Worm (Caenorhabditis elegans) whole organism, mixed stage, embryonic: Measurements from ENCODE around the gene clec-57.

Experiments used
- M03D4.4 ChIP-seq: sonication (generic microtip); optimal IDR thresholded peaks from 2 replicates; lab custom pipeline; 2017; ENCODE audit warnings: mild to moderate bottlenecking, missing genetic modification characterization, missing compliant biosample characterization
- bed-3 ChIP-seq: fragments of 200-800 bp; sonication (Bioruptor generic); optimal IDR thresholded peaks from 3 replicates; lab custom pipeline; 2018; ENCODE audit warnings: mild to moderate bottlenecking, missing genetic modification characterization, moderate library complexity, missing compliant biosample characterization
- blmp-1 ChIP-seq: fragments of 150-350 bp; optimal IDR thresholded peaks from 2 replicates; lab custom pipeline; 2014; ENCODE audit warnings: missing biosample characterization, missing genetic modification characterization
- ceh-39 ChIP-seq: fragments of 150-350 bp; optimal IDR thresholded peaks from 2 replicates; lab custom pipeline; 2014; ENCODE audit warnings: missing biosample characterization, missing genetic modification characterization
- ceh-83 ChIP-seq: fragments of 200-800 bp; sonication (Bioruptor generic); optimal IDR thresholded peaks from 2 replicates; lab custom pipeline; 2018; ENCODE audit warnings: mild to moderate bottlenecking, missing genetic modification characterization, missing compliant biosample characterization
- ces-1 ChIP-seq: fragments of 150-350 bp; optimal IDR thresholded peaks from 2 replicates; lab custom pipeline; 2014; ENCODE audit warnings: missing biosample characterization, missing genetic modification reagents, missing genetic modification characterization
- cnd-1 ChIP-seq: fragments of 200-800 bp; sonication (Bioruptor generic); optimal IDR thresholded peaks from 2 replicates; lab custom pipeline; 2018; ENCODE audit warnings: mild to moderate bottlenecking, missing genetic modification characterization, missing compliant biosample characterization
- drap-1 ChIP-seq: fragments of 200-800 bp; sonication (Bioruptor generic); optimal IDR thresholded peaks from 3 replicates; lab custom pipeline; 2018; ENCODE audit warnings: mild to moderate bottlenecking, missing genetic modification characterization, missing compliant biosample characterization
- flh-1 ChIP-seq: fragments of 200-800 bp; sonication (Bioruptor generic); optimal IDR thresholded peaks from 2 replicates; lab custom pipeline; 2018; ENCODE audit warnings: mild to moderate bottlenecking, missing genetic modification characterization, moderate library complexity, missing compliant biosample characterization
- hlh-1 ChIP-seq: fragments of 150-350 bp; optimal IDR thresholded peaks from 2 replicates; lab custom pipeline; 2014; ENCODE audit warnings: missing biosample characterization, missing genetic modification reagents, missing genetic modification characterization
- lin-13 ChIP-seq: fragments of 150-350 bp; optimal IDR thresholded peaks from 2 replicates; lab custom pipeline; 2014; ENCODE audit warnings: missing biosample characterization, missing genetic modification characterization
- lsy-2 ChIP-seq: fragments of 150-350 bp; optimal IDR thresholded peaks from 2 replicates; lab custom pipeline; 2014; ENCODE audit warnings: missing biosample characterization, missing genetic modification characterization
- mls-2 ChIP-seq: sonication (generic microtip); optimal IDR thresholded peaks from 2 replicates; lab custom pipeline; 2016; ENCODE audit warnings: mild to moderate bottlenecking, missing genetic modification characterization, moderate library complexity, missing compliant biosample characterization
- nhr-12 ChIP-seq: fragments of 150-350 bp; optimal IDR thresholded peaks from 2 replicates; lab custom pipeline; 2014; ENCODE audit warnings: missing biosample characterization, missing genetic modification characterization
- nhr-2 ChIP-seq: fragments of 150-350 bp; optimal IDR thresholded peaks from 2 replicates; lab custom pipeline; 2014; ENCODE audit warnings: missing biosample characterization, missing genetic modification characterization
- nhr-237 ChIP-seq: fragments of 150-350 bp; optimal IDR thresholded peaks from 2 replicates; lab custom pipeline; 2014; ENCODE audit warnings: missing biosample characterization, missing genetic modification characterization
- pha-4 ChIP-seq: fragments of 150-350 bp; optimal IDR thresholded peaks from 2 replicates; lab custom pipeline; 2018; ENCODE audit warnings: missing biosample characterization, missing genetic modification reagents, missing genetic modification characterization
- sptf-1 ChIP-seq: sonication (generic microtip); optimal IDR thresholded peaks from 2 replicates; lab custom pipeline; 2017; ENCODE audit warnings: mild to moderate bottlenecking, missing genetic modification characterization, moderate library complexity, missing compliant biosample characterization
- unc-120 ChIP-seq: sonication (generic microtip); optimal IDR thresholded peaks from 2 replicates; lab custom pipeline; 2017; ENCODE audit warnings: missing genetic modification characterization, missing compliant biosample characterization; ENCODE audit not compliant: poor library complexity, severe bottlenecking
- zip-8 ChIP-seq: fragments of 150-350 bp; optimal IDR thresholded peaks from 2 replicates; lab custom pipeline; 2014; ENCODE audit warnings: missing biosample characterization, missing genetic modification characterization

clec-57 gene

DNA sequence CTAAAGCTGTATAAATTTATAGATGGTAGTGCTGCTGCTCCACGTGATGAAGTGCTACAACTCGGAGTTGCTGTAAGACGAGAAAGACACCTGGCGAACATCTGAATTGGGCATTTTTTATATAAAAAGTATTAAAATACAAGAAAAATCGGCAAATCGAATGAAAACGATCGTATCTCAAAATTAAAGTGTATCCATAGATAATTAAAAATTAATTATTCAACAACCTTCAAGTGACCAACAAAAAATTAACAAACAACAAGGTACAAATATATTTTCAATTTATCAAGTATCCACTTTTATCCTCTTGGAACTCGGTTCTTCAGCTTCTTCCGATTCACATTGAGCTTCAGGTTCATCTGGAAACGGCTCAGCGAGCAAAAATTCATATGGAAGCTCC is 50.2 kb downstream of the clec-57 start, which contains the start of gene R02D5.8:
R02D5.8 (minus strand) TSS at position 101 of the 400 bp plus-strand sequence.
- TF ChIP-seq nhr-237 (tag; lab: Kevin White, UChicago): no peak
- TF ChIP-seq ceh-83: no peak

DNA sequence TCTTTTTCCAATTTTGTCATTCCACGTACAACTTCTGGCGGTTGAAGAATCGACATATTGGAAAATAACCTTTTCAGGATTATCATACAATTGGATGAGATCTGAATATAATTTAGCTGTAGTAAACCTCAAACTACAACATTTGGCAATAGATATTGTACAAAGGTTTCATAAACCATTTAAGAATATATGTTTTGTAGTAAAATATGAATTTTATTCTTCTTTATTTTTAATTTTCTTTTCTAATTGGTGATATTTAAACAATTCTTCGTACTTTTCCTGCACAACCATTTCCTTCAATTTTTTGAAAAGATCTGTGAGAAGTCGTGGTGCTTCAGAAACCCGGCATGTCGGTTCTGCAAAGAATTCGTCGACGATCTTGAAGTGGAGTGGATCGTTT is 52.0 kb downstream of the clec-57 start, which contains the start of gene C53A5.17:
C53A5.17 (minus strand) TSS at position 101 of the 400 bp plus-strand sequence.
- no peak for TF ChIP-seq nhr-12
- TF ChIP-seq flh-1 (GFP tag; lab: Kevin White, UChicago): no peak
- TF ChIP-seq drap-1 (GFP tag; lab: Kevin White, UChicago): no peak
- no peak for TF ChIP-seq bed-3 (GFP tag; lab: Kevin White, UChicago)
- no peak for TF ChIP-seq lin-13
- no peak for TF ChIP-seq zip-8 (tag; lab: Kevin White, UChicago)
- no peak for TF ChIP-seq pha-4
- no peak for TF ChIP-seq M03D4.4
- TF ChIP-seq cnd-1 (tag; lab: Kevin White, UChicago): no peak
- no peak for TF ChIP-seq sptf-1 (tag; lab: Kevin White, UChicago)
- no peak for TF ChIP-seq nhr-237 (tag; lab: Kevin White, UChicago)
- no peak for TF ChIP-seq mls-2
- TF ChIP-seq hlh-1 (tag; lab: Kevin White, UChicago): no peak
- TF ChIP-seq ces-1 (GFP tag; lab: Kevin White, UChicago): no peak
- TF ChIP-seq ceh-39 (tag; lab: Kevin White, UChicago): no peak
- no peak for TF ChIP-seq unc-120 (tag; lab: Kevin White, UChicago)
- no peak for TF ChIP-seq ceh-83
- TF ChIP-seq nhr-2: no peak
- no peak for TF ChIP-seq lsy-2 (tag; lab: Kevin White, UChicago)
- no peak for TF ChIP-seq blmp-1
